Worm (Caenorhabditis elegans) whole organism, L4 larva: Measurements from ENCODE around the gene clec-7.

ENCODE experiments used
- aly-2 ChIP-seq: sonication (generic microtip); optimal IDR thresholded peaks from 2 replicates; lab custom pipeline; 2018; ENCODE audit warnings: missing biosample characterization, missing genetic modification characterization
- egl-27 ChIP-seq: sonication (generic microtip); optimal IDR thresholded peaks from 3 replicates; lab custom pipeline; 2017; ENCODE audit warnings: missing biosample characterization, missing genetic modification reagents, missing genetic modification characterization
- fkh-10 ChIP-seq: fragments of 150-350 bp; optimal IDR thresholded peaks from 2 replicates; lab custom pipeline; 2014; ENCODE audit warnings: missing biosample characterization, missing genetic modification reagents, missing genetic modification characterization
- hmg-1.1 ChIP-seq: fragments of 200-800 bp; sonication (Bioruptor generic); IDR thresholded peaks from 2 replicates; pipeline ENCODE4 v1.3.6; 2022; ENCODE audit warnings: missing genetic modification reagents, missing genetic modification characterization, missing compliant biosample characterization
- lin-39 ChIP-seq: fragments of 150-350 bp; optimal IDR thresholded peaks from 2 replicates; lab custom pipeline; 2014; ENCODE audit warnings: missing biosample characterization, missing genetic modification reagents, missing genetic modification characterization
- nhr-11 ChIP-seq: fragments of 150-350 bp; optimal IDR thresholded peaks from 2 replicates; lab custom pipeline; 2014; ENCODE audit warnings: missing biosample characterization, missing genetic modification characterization
- nhr-237 ChIP-seq: sonication (generic microtip); optimal IDR thresholded peaks from 2 replicates; lab custom pipeline; 2017; ENCODE audit warnings: missing biosample characterization, missing genetic modification characterization
- nhr-25 ChIP-seq: sonication (generic microtip); optimal IDR thresholded peaks from 2 replicates; lab custom pipeline; 2017; ENCODE audit warnings: missing genetic modification characterization, mild to moderate bottlenecking, missing compliant biosample characterization, antibody characterized with exemption, moderate library complexity, borderline replicate concordance; ENCODE audit not compliant: insufficient read depth
- nhr-41 ChIP-seq: fragments of 200-800 bp; sonication (Bioruptor generic); IDR thresholded peaks from 2 replicates; pipeline ENCODE4 v1.3.6; 2022; ENCODE audit warnings: missing genetic modification reagents, missing genetic modification characterization, missing compliant biosample characterization
- pqm-1 ChIP-seq: sonication (generic microtip); optimal IDR thresholded peaks from 2 replicates; lab custom pipeline; 2017; ENCODE audit warnings: missing biosample characterization, missing genetic modification characterization
- set-16 ChIP-seq: fragments of 200-800 bp; sonication (Bioruptor generic); IDR thresholded peaks from 2 replicates; pipeline ENCODE4 v1.3.6; 2022; ENCODE audit warnings: missing genetic modification reagents, missing genetic modification characterization, missing compliant biosample characterization
- unc-39 ChIP-seq: sonication (generic microtip); optimal IDR thresholded peaks from 2 replicates; lab custom pipeline; 2017; ENCODE audit warnings: missing biosample characterization, missing genetic modification characterization
- zag-1 ChIP-seq: fragments of 150-350 bp; optimal IDR thresholded peaks from 2 replicates; lab custom pipeline; 2014; ENCODE audit warnings: missing biosample characterization, missing genetic modification characterization

DNA sequence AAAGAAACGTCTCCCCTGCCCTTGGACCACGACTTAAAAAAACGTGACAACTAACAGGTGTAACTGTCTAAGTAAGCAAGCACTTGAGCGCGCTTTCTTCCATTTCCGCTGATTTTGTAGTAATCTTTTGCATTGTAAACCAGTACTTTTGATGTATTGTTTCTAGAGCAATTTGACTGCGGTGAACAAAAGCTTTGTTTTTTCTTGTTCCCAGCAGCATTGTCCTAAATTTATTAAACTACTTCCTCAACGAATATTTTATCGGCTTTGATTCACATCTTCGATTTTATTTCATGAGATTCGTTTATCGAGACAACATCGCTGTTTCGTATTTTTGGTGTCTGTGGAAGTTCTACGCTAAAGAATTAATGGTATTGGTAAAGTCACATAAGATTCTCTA, 39.5 kb upstream of the clec-7 start, which contains the start of gene C13A2.1:
- no peak for TF ChIP-seq aly-2
- TF ChIP-seq fkh-10 (GFP tag; lab: Kevin White, UChicago) = no peak
- TF ChIP-seq egl-27 (tag; lab: Kevin White, UChicago) = no peak
- no peak for TF ChIP-seq nhr-237 (tag; lab: Kevin White, UChicago)
- TF ChIP-seq nhr-41 (GFP tag; lab: Robert Waterston, UW) = no peak
- TF ChIP-seq unc-39 = no peak
- no peak for TF ChIP-seq hmg-1.1 (GFP tag; lab: Robert Waterston, UW)
- TF ChIP-seq lin-39 (tag; lab: Kevin White, UChicago) = no peak
- no peak for TF ChIP-seq pqm-1 (tag; lab: Kevin White, UChicago)
- no peak for TF ChIP-seq nhr-11
- TF ChIP-seq nhr-25 (tag; lab: Kevin White, UChicago) = no peak
- TF ChIP-seq zag-1 (tag; lab: Kevin White, UChicago) = no peak
- no peak for TF ChIP-seq set-16 (GFP tag; lab: Robert Waterston, UW)
